Fruit fly (Drosophila melanogaster) whole organism, embryonic: ENCODE measurements around the gene Cyt-c-p.

ENCODE experiments used
- Adf1 ChIP-seq: fragments of 200-800 bp; sonication (Bioruptor generic); IDR thresholded peaks from 2 replicates; pipeline ENCODE4 v1.3.6; 2022; ENCODE audit warnings: missing biosample characterization, missing genetic modification characterization
- Asciz ChIP-seq: fragments of 200-800 bp; sonication (Bioruptor generic); optimal IDR thresholded peaks from 2 replicates; lab custom pipeline; 2017; ENCODE audit warnings: missing biosample characterization, mild to moderate bottlenecking, missing genetic modification characterization, missing genetic modification reagents
- CG10979 ChIP-seq: fragments of 200-800 bp; sonication (Bioruptor generic); optimal IDR thresholded peaks from 2 replicates; lab custom pipeline; 2018; ENCODE audit warnings: missing biosample characterization, mild to moderate bottlenecking, missing genetic modification characterization, moderate library complexity
- CG11504 ChIP-seq: fragments of 200-800 bp; sonication (Bioruptor generic); optimal IDR thresholded peaks from 3 replicates; lab custom pipeline; 2019; ENCODE audit warnings: missing biosample characterization, mild to moderate bottlenecking, missing genetic modification characterization, moderate library complexity
- CG12071 ChIP-seq: fragments of 200-800 bp; sonication (Bioruptor generic); optimal IDR thresholded peaks from 3 replicates; lab custom pipeline; 2018; ENCODE audit warnings: missing biosample characterization, mild to moderate bottlenecking, missing genetic modification characterization
- CG12104 ChIP-seq: fragments of 200-800 bp; sonication (Bioruptor generic); optimal IDR thresholded peaks from 3 replicates; lab custom pipeline; 2016; ENCODE audit warnings: missing biosample characterization, missing genetic modification characterization
- CG12659 ChIP-seq: fragments of 200-800 bp; sonication (Bioruptor generic); optimal IDR thresholded peaks from 3 replicates; lab custom pipeline; 2017; ENCODE audit warnings: mild to moderate bottlenecking, missing biosample characterization, missing genetic modification reagents, missing genetic modification characterization
- CG14441 ChIP-seq: fragments of 200-800 bp; sonication (Bioruptor generic); IDR thresholded peaks from 2 replicates; pipeline ENCODE4 v1.3.6; 2022; ENCODE audit warnings: missing biosample characterization, missing genetic modification characterization
- CG14965 ChIP-seq: fragments of 200-800 bp; sonication (Bioruptor generic); optimal IDR thresholded peaks from 2 replicates; lab custom pipeline; 2016; ENCODE audit warnings: missing biosample characterization, missing genetic modification characterization, borderline replicate concordance
- CG15514 ChIP-seq: fragments of 200-800 bp; sonication (Bioruptor generic); optimal IDR thresholded peaks from 3 replicates; lab custom pipeline; 2017; ENCODE audit warnings: missing biosample characterization, missing genetic modification characterization, mild to moderate bottlenecking, moderate library complexity, missing genetic modification reagents
- CG18476 ChIP-seq: fragments of 200-800 bp; sonication (Bioruptor generic); optimal IDR thresholded peaks from 2 replicates; lab custom pipeline; 2016; ENCODE audit warnings: missing biosample characterization, mild to moderate bottlenecking, missing genetic modification characterization
- CG18764 ChIP-seq: fragments of 200-800 bp; sonication (Bioruptor generic); optimal IDR thresholded peaks from 3 replicates; lab custom pipeline; 2016; ENCODE audit warnings: missing biosample characterization, missing genetic modification characterization
- CG30020 ChIP-seq: fragments of 200-800 bp; optimal IDR thresholded peaks from 2 replicates; lab custom pipeline; 2019; ENCODE audit warnings: missing biosample characterization, mild to moderate bottlenecking, missing genetic modification characterization, moderate library complexity
- CG3838 ChIP-seq: fragments of 200-800 bp; sonication (Bioruptor generic); optimal IDR thresholded peaks from 3 replicates; lab custom pipeline; 2016; ENCODE audit warnings: missing biosample characterization, missing genetic modification characterization
- CG4707 ChIP-seq: fragments of 200-800 bp; sonication (Bioruptor generic); optimal IDR thresholded peaks from 2 replicates; lab custom pipeline; 2018; ENCODE audit warnings: missing biosample characterization, mild to moderate bottlenecking, missing genetic modification characterization, moderate library complexity
- CG6254 ChIP-seq: fragments of 200-800 bp; sonication (Bioruptor generic); optimal IDR thresholded peaks from 3 replicates; lab custom pipeline; 2017; ENCODE audit warnings: mild to moderate bottlenecking, missing biosample characterization, missing genetic modification reagents, missing genetic modification characterization
- CG7839 ChIP-seq: fragments of 200-800 bp; sonication (Bioruptor generic); optimal IDR thresholded peaks from 3 replicates; lab custom pipeline; 2018; ENCODE audit warnings: missing biosample characterization, mild to moderate bottlenecking, missing genetic modification characterization, moderate library complexity
- CG7987 ChIP-seq: fragments of 200-800 bp; sonication (Bioruptor generic); optimal IDR thresholded peaks from 2 replicates; lab custom pipeline; 2018; ENCODE audit warnings: missing biosample characterization, mild to moderate bottlenecking, missing genetic modification characterization, moderate library complexity
- CrebB ChIP-seq: fragments of 200-800 bp; sonication (Bioruptor generic); optimal IDR thresholded peaks from 3 replicates; lab custom pipeline; 2018; ENCODE audit warnings: missing biosample characterization, mild to moderate bottlenecking, missing genetic modification characterization
- Dip2 ChIP-seq: fragments of 200-800 bp; sonication (Bioruptor generic); IDR thresholded peaks from 2 replicates; pipeline ENCODE4 v1.3.6; 2022; ENCODE audit warnings: missing biosample characterization, missing genetic modification characterization
- HLH3B ChIP-seq: fragments of 200-800 bp; sonication (Bioruptor generic); IDR thresholded peaks from 2 replicates; pipeline ENCODE4 v1.3.6; 2022; ENCODE audit warnings: missing biosample characterization, missing genetic modification characterization
- HmgZ ChIP-seq: fragments of 200-800 bp; sonication (Bioruptor generic); optimal IDR thresholded peaks from 2 replicates; lab custom pipeline; 2018; ENCODE audit warnings: missing biosample characterization, mild to moderate bottlenecking, missing genetic modification characterization
- Hmr ChIP-seq: fragments of 200-800 bp; sonication (Bioruptor generic); optimal IDR thresholded peaks from 3 replicates; lab custom pipeline; 2017; ENCODE audit warnings: mild to moderate bottlenecking, missing biosample characterization, missing genetic modification reagents, missing genetic modification characterization
- MTF-1 ChIP-seq: fragments of 200-800 bp; sonication (Bioruptor generic); optimal IDR thresholded peaks from 2 replicates; lab custom pipeline; 2018; ENCODE audit warnings: missing biosample characterization, mild to moderate bottlenecking, missing genetic modification characterization, borderline replicate concordance
- Oli ChIP-seq: fragments of 200-800 bp; sonication (Bioruptor generic); optimal IDR thresholded peaks from 2 replicates; lab custom pipeline; 2018; ENCODE audit warnings: missing biosample characterization, mild to moderate bottlenecking, missing genetic modification characterization, moderate library complexity
- Sox100B ChIP-seq: fragments of 200-800 bp; sonication (Bioruptor generic); optimal IDR thresholded peaks from 3 replicates; lab custom pipeline; 2018; ENCODE audit warnings: missing biosample characterization, mild to moderate bottlenecking, missing genetic modification characterization
- Spps ChIP-seq: fragments of 200-800 bp; sonication (Bioruptor generic); optimal IDR thresholded peaks from 2 replicates; lab custom pipeline; 2018; ENCODE audit warnings: missing biosample characterization, mild to moderate bottlenecking, missing genetic modification characterization
- Sry-δ ChIP-seq: fragments of 200-800 bp; sonication (Bioruptor generic); optimal IDR thresholded peaks from 2 replicates; lab custom pipeline; 2016; ENCODE audit warnings: missing biosample characterization, missing genetic modification characterization
- Usf ChIP-seq: fragments of 200-800 bp; sonication (Bioruptor generic); optimal IDR thresholded peaks from 2 replicates; lab custom pipeline; 2017; ENCODE audit warnings: missing genotype, missing biosample characterization, missing genetic modification characterization
- Xbp1 ChIP-seq: fragments of 200-800 bp; sonication (Bioruptor generic); optimal IDR thresholded peaks from 3 replicates; lab custom pipeline; 2016; ENCODE audit warnings: missing biosample characterization, mild to moderate bottlenecking, missing genetic modification characterization
- YL-1 ChIP-seq: fragments of 200-800 bp; sonication (Bioruptor generic); optimal IDR thresholded peaks from 3 replicates; lab custom pipeline; 2017; ENCODE audit warnings: missing biosample characterization, mild to moderate bottlenecking, missing genetic modification characterization
- btn ChIP-seq: fragments of 200-800 bp; sonication (Bioruptor generic); optimal IDR thresholded peaks from 2 replicates; lab custom pipeline; 2016; ENCODE audit warnings: missing biosample characterization, missing genetic modification characterization
- cato ChIP-seq: fragments of 200-800 bp; sonication (Bioruptor generic); optimal IDR thresholded peaks from 2 replicates; lab custom pipeline; 2016; ENCODE audit warnings: missing biosample characterization, missing genetic modification characterization, borderline replicate concordance
- en ChIP-seq: fragments of 200-800 bp; sonication (Bioruptor generic); optimal IDR thresholded peaks from 2 replicates; lab custom pipeline; 2016; ENCODE audit warnings: missing biosample characterization, missing genetic modification characterization
- exex ChIP-seq: fragments of 200-800 bp; sonication (Bioruptor generic); optimal IDR thresholded peaks from 4 replicates; lab custom pipeline; 2018; ENCODE audit warnings: missing biosample characterization, mild to moderate bottlenecking, missing genetic modification characterization, moderate library complexity
- fd102C ChIP-seq: fragments of 200-800 bp; sonication (Bioruptor generic); optimal IDR thresholded peaks from 2 replicates; lab custom pipeline; 2018; ENCODE audit warnings: missing biosample characterization, mild to moderate bottlenecking, missing genetic modification characterization, moderate library complexity
- ftz-f1 ChIP-seq: fragments of 200-800 bp; sonication (Bioruptor generic); optimal IDR thresholded peaks from 2 replicates; lab custom pipeline; 2016; ENCODE audit warnings: missing biosample characterization, missing genetic modification characterization
- gcm2 ChIP-seq: fragments of 200-800 bp; sonication (Bioruptor generic); optimal IDR thresholded peaks from 2 replicates; lab custom pipeline; 2016; ENCODE audit warnings: missing biosample characterization, missing genetic modification characterization
- grau ChIP-seq: fragments of 200-800 bp; optimal IDR thresholded peaks from 3 replicates; lab custom pipeline; 2019; ENCODE audit warnings: missing biosample characterization, mild to moderate bottlenecking, missing genetic modification characterization, moderate library complexity
- gro ChIP-seq: fragments of 200-800 bp; sonication (Bioruptor generic); optimal IDR thresholded peaks from 2 replicates; lab custom pipeline; 2016; ENCODE audit warnings: missing biosample characterization, missing genetic modification characterization
- kah ChIP-seq: fragments of 200-800 bp; sonication (Bioruptor generic); optimal IDR thresholded peaks from 2 replicates; lab custom pipeline; 2018; ENCODE audit warnings: missing biosample characterization, mild to moderate bottlenecking, missing genetic modification characterization
- lbe ChIP-seq: fragments of 200-800 bp; sonication (Bioruptor generic); optimal IDR thresholded peaks from 2 replicates; lab custom pipeline; 2016; ENCODE audit warnings: missing biosample characterization, mild to moderate bottlenecking, missing genetic modification characterization
- odd ChIP-seq: fragments of 200-800 bp; sonication (Bioruptor generic); optimal IDR thresholded peaks from 2 replicates; lab custom pipeline; 2017; ENCODE audit warnings: missing biosample characterization, mild to moderate bottlenecking, missing genetic modification characterization
- pita ChIP-seq: fragments of 200-800 bp; sonication (Bioruptor generic); optimal IDR thresholded peaks from 2 replicates; lab custom pipeline; 2017; ENCODE audit warnings: missing biosample characterization, mild to moderate bottlenecking, missing genetic modification characterization
- pros ChIP-seq: fragments of 200-800 bp; sonication (Bioruptor generic); optimal IDR thresholded peaks from 3 replicates; lab custom pipeline; 2019; ENCODE audit warnings: missing biosample characterization, mild to moderate bottlenecking, missing genetic modification characterization, moderate library complexity
- schlank ChIP-seq: fragments of 200-800 bp; sonication (Bioruptor generic); optimal IDR thresholded peaks from 2 replicates; lab custom pipeline; 2018; ENCODE audit warnings: missing biosample characterization, mild to moderate bottlenecking, missing genetic modification characterization
- ssp ChIP-seq: fragments of 200-800 bp; sonication (Bioruptor generic); IDR thresholded peaks from 2 replicates; pipeline ENCODE4 v1.3.6; 2022; ENCODE audit warnings: missing biosample characterization, missing genetic modification characterization
- tna ChIP-seq: fragments of 200-800 bp; sonication (Bioruptor generic); IDR thresholded peaks from 2 replicates; pipeline ENCODE4 v1.3.6; 2022; ENCODE audit warnings: missing biosample characterization, missing genetic modification characterization; ENCODE audit not compliant: partially characterized antibody
- toy ChIP-seq: fragments of 200-800 bp; sonication (Bioruptor generic); IDR thresholded peaks from 2 replicates; pipeline ENCODE4 v1.3.6; 2022; ENCODE audit warnings: missing biosample characterization, missing genetic modification characterization
- twi ChIP-seq: fragments of 200-800 bp; optimal IDR thresholded peaks from 2 replicates; lab custom pipeline; 2019; ENCODE audit warnings: missing biosample characterization, mild to moderate bottlenecking, missing genetic modification characterization, moderate library complexity
- yki ChIP-seq: fragments of >200 bp; optimal IDR thresholded peaks from 3 replicates; lab custom pipeline; 2018

Gene Cyt-c-p

dm6 chr2L:16709693-16710092 is 10.0 kb upstream of the Cyt-c-p start (continued):
- TF ChIP-seq ftz-f1 (no peak), odd (peak; percentile 22), CG7987 (GFP tag; lab: Kevin White, UChicago) (no peak), lbe (GFP tag; lab: Kevin White, UChicago) (no peak), CG18476 (peak; percentile 52), Hmr (GFP tag; lab: Kevin White, UChicago) (peak; percentile 64), gro (GFP tag; lab: Kevin White, UChicago) (no peak), Oli (tag; lab: Kevin White, UChicago) (peak; percentile 79), CG3838 (GFP tag; lab: Kevin White, UChicago) (no peak), HLH3B (GFP tag; lab: Robert Waterston, UW) (peak; percentile 85), ssp (GFP tag; lab: Robert Waterston, UW) (peak; percentile 56), CG14965 (GFP tag; lab: Kevin White, UChicago) (no peak), CG18764 (no peak), CG14441 (no peak), CG11504 (tag; lab: Kevin White, UChicago) (peak; percentile 91), CG12659 (GFP tag; lab: Kevin White, UChicago) (peak; percentile 65), kah (GFP tag; lab: Kevin White, UChicago) (no peak), CG12071 (GFP tag; lab: Kevin White, UChicago) (no peak), CG12104 (peak; percentile 58), Adf1 (GFP tag; lab: Robert Waterston, UW) (peak; percentile 42; the same call in 1 of the 2 replicates), btn (no peak), twi (tag; lab: Kevin White, UChicago) (peak; percentile 0), Dip2 (GFP tag; lab: Robert Waterston, UW) (no peak), CG10979 (peak; percentile 50), Usf (GFP tag; lab: Kevin White, UChicago) (no peak), HmgZ (tag; lab: Kevin White, UChicago) (peak; percentile 24), CG7839 (tag; lab: Kevin White, UChicago) (peak; percentile 85), Spps (no peak), cato (GFP tag; lab: Kevin White, UChicago) (peak; percentile 30), MTF-1 (GFP tag; lab: Kevin White, UChicago) (no peak), pros (no peak), Xbp1 (GFP tag; lab: Kevin White, UChicago) (peak; percentile 73), Sry-δ (GFP tag; lab: Kevin White, UChicago) (no peak), gcm2 (GFP tag; lab: Kevin White, UChicago) (no peak), CrebB (tag; lab: Kevin White, UChicago) (peak; percentile 0), pita (GFP tag; lab: Kevin White, UChicago) (no peak), CG30020 (tag; lab: Kevin White, UChicago) (peak; percentile 16), CG6254 (GFP tag; lab: Kevin White, UChicago) (no peak), CG4707 (GFP tag; lab: Kevin White, UChicago) (peak; percentile 48), en (GFP tag; lab: Kevin White, UChicago) (no peak), fd102C (no peak), Sox100B (GFP tag; lab: Kevin White, UChicago) (peak; percentile 3), tna (GFP tag; lab: Robert Waterston, UW) (no peak), toy (no peak), Asciz (GFP tag; lab: Kevin White, UChicago) (no peak), yki (lab: Kevin White, UChicago) (no peak), schlank (no peak), YL-1 (GFP tag; lab: Kevin White, UChicago) (no peak), grau (tag; lab: Kevin White, UChicago) (peak; percentile 79), CG15514 (GFP tag; lab: Kevin White, UChicago) (no peak), exex (tag; lab: Kevin White, UChicago) (no peak)
